Worm (Caenorhabditis elegans): ENCODE measurements around the gene heri-1.

ce11 chrII:6125259-6125658 is 12.3 kb upstream of the heri-1 start, which contains the start of gene rars-2:
- TF ChIP-seq ama-1 (optimal IDR thresholded peaks at IDR 0.05) (no peak), hmg-4 (GFP tag; optimal IDR thresholded peaks at IDR 0.05) (no peak), ceh-13 (GFP tag; optimal IDR thresholded peaks at IDR 0.05) (no peak), tra-4 (tag; optimal IDR thresholded peaks at IDR 0.05) (no peak), hmbx-1 (tag; optimal IDR thresholded peaks at IDR 0.05) (no peak)

Measured in whole organism, early embryonic.